Worm (Caenorhabditis elegans) whole organism, L4 larva: ENCODE results near the gene nspf-2.

ENCODE experiments used
- D1046.2 ChIP-seq: fragments of 200-800 bp; sonication (Bioruptor generic); IDR thresholded peaks from 2 replicates; pipeline ENCODE4 v1.3.6; 2022; ENCODE audit warnings: missing genetic modification characterization, missing compliant biosample characterization
- F44E2.7 ChIP-seq: fragments of 200-800 bp; sonication (Bioruptor generic); IDR thresholded peaks from 2 replicates; pipeline ENCODE4 v2.1.2; 2022; ENCODE audit warnings: missing genetic modification characterization, missing compliant biosample characterization
- F49E8.2 ChIP-seq: sonication (generic microtip); optimal IDR thresholded peaks from 2 replicates; lab custom pipeline; 2016; ENCODE audit warnings: missing compliant biosample characterization, mild to moderate bottlenecking, missing genetic modification characterization, borderline replicate concordance
- T20F7.1 ChIP-seq: fragments of 200-800 bp; sonication (Bioruptor generic); optimal IDR thresholded peaks from 2 replicates; lab custom pipeline; 2018; ENCODE audit warnings: mild to moderate bottlenecking, missing genetic modification characterization, missing compliant biosample characterization
- Y5F2A.4 ChIP-seq: fragments of 200-800 bp; sonication (Bioruptor generic); optimal IDR thresholded peaks from 2 replicates; lab custom pipeline; 2018; ENCODE audit warnings: mild to moderate bottlenecking, missing genetic modification characterization, missing compliant biosample characterization
- ZK337.2 ChIP-seq: fragments of 200-800 bp; sonication (Bioruptor generic); IDR thresholded peaks from 2 replicates; pipeline ENCODE4 v1.3.6; 2022; ENCODE audit warnings: missing genetic modification reagents, missing genetic modification characterization, missing compliant biosample characterization
- aha-1 ChIP-seq: fragments of 150-350 bp; peaks from one replicate; lab custom pipeline; 2014; ENCODE audit warnings: missing biosample characterization, missing genetic modification characterization
- arid-1 ChIP-seq: fragments of 200-800 bp; sonication (Bioruptor generic); conservative IDR thresholded peaks from 2 replicates; pipeline ENCODE4 v1.3.6; 2022; ENCODE audit warnings: missing genetic modification reagents, missing genetic modification characterization, missing compliant biosample characterization
- ceh-20 ChIP-seq: fragments of 200-800 bp; sonication (Bioruptor generic); IDR thresholded peaks from 2 replicates; pipeline ENCODE4 v1.3.6; 2022; ENCODE audit warnings: missing genetic modification reagents, missing genetic modification characterization, missing compliant biosample characterization
- ceh-82 ChIP-seq: sonication (generic microtip); optimal IDR thresholded peaks from 2 replicates; lab custom pipeline; 2017; ENCODE audit warnings: missing biosample characterization, missing genetic modification characterization
- ces-1 ChIP-seq: fragments of 150-350 bp; sonication (generic microtip); optimal IDR thresholded peaks from 4 replicates; lab custom pipeline; 2014; ENCODE audit warnings: missing biosample characterization, missing genetic modification reagents, missing genetic modification characterization
- fkh-10 ChIP-seq: fragments of 150-350 bp; optimal IDR thresholded peaks from 2 replicates; lab custom pipeline; 2014; ENCODE audit warnings: missing biosample characterization, missing genetic modification reagents, missing genetic modification characterization
- hif-1 ChIP-seq, 2 experiments: sonication (generic microtip); optimal IDR thresholded peaks; 2 replicates each; lab custom pipeline; 2016 to 2017; ENCODE audit warnings: missing compliant biosample characterization in 2 of 2, missing genetic modification characterization in 2 of 2, missing genetic modification reagents in 2 of 2, missing genotype in 2 of 2, mild to moderate bottlenecking in 1 of 2
- hlh-11 ChIP-seq: fragments of 200-800 bp; sonication (Bioruptor generic); optimal IDR thresholded peaks from 2 replicates; lab custom pipeline; 2018; ENCODE audit warnings: mild to moderate bottlenecking, missing genetic modification characterization, missing compliant biosample characterization
- lim-7 ChIP-seq: fragments of 200-800 bp; sonication (Bioruptor generic); IDR thresholded peaks from 2 replicates; pipeline ENCODE4 v1.3.6; 2022; ENCODE audit warnings: missing genetic modification characterization, missing compliant biosample characterization
- lin-38 ChIP-seq: fragments of 200-800 bp; sonication (Bioruptor generic); IDR thresholded peaks from 2 replicates; pipeline ENCODE4 v1.3.6; 2022; ENCODE audit warnings: missing genetic modification reagents, missing genetic modification characterization, missing compliant biosample characterization
- madf-9 ChIP-seq: fragments of 200-800 bp; sonication (Bioruptor generic); conservative IDR thresholded peaks from 2 replicates; pipeline ENCODE4 v1.3.6; 2022; ENCODE audit warnings: missing genetic modification reagents, missing genetic modification characterization, missing compliant biosample characterization
- mdl-1 ChIP-seq, 2 experiments: fragments of 150-350 bp in 1 of 2; sonication (generic microtip) in 1 of 2; optimal IDR thresholded peaks; 2 replicates each; lab custom pipeline; 2014 to 2017; ENCODE audit warnings: missing biosample characterization in 2 of 2, missing genetic modification characterization in 2 of 2
- mdt-29 ChIP-seq: fragments of 200-800 bp; sonication (Bioruptor generic); IDR thresholded peaks from 2 replicates; pipeline ENCODE4 v1.3.6; 2022; ENCODE audit warnings: missing genetic modification reagents, missing genetic modification characterization, missing compliant biosample characterization
- mes-2 ChIP-seq: sonication (generic microtip); optimal IDR thresholded peaks from 2 replicates; lab custom pipeline; 2016; ENCODE audit warnings: missing genotype, mild to moderate bottlenecking, missing genetic modification characterization, missing compliant biosample characterization; ENCODE audit not compliant: poor library complexity, severe bottlenecking
- mxl-2 ChIP-seq: fragments of 200-800 bp; sonication (Bioruptor generic); conservative IDR thresholded peaks from 2 replicates; pipeline ENCODE4 v1.3.6; 2022; ENCODE audit warnings: missing genetic modification reagents, missing genetic modification characterization, missing compliant biosample characterization
- nhr-237 ChIP-seq: sonication (generic microtip); optimal IDR thresholded peaks from 2 replicates; lab custom pipeline; 2017; ENCODE audit warnings: missing biosample characterization, missing genetic modification characterization
- nhr-25 ChIP-seq: sonication (generic microtip); optimal IDR thresholded peaks from 2 replicates; lab custom pipeline; 2017; ENCODE audit warnings: missing genetic modification characterization, mild to moderate bottlenecking, missing compliant biosample characterization, antibody characterized with exemption, moderate library complexity, borderline replicate concordance; ENCODE audit not compliant: insufficient read depth
- nhr-6 ChIP-seq: fragments of 150-350 bp; optimal IDR thresholded peaks from 2 replicates; lab custom pipeline; 2014; ENCODE audit warnings: missing biosample characterization, missing genetic modification characterization
- nhr-77 ChIP-seq: fragments of 150-350 bp; optimal IDR thresholded peaks from 2 replicates; lab custom pipeline; 2014; ENCODE audit warnings: missing biosample characterization, missing genetic modification characterization
- php-3 ChIP-seq: fragments of 200-800 bp; sonication (Bioruptor generic); IDR thresholded peaks from 2 replicates; pipeline ENCODE4 v1.3.6; 2022; ENCODE audit warnings: missing genetic modification reagents, missing genetic modification characterization, missing compliant biosample characterization
- set-16 ChIP-seq: fragments of 200-800 bp; sonication (Bioruptor generic); IDR thresholded peaks from 2 replicates; pipeline ENCODE4 v1.3.6; 2022; ENCODE audit warnings: missing genetic modification reagents, missing genetic modification characterization, missing compliant biosample characterization
- snpc-1.2 ChIP-seq: fragments of 200-800 bp; sonication (Bioruptor generic); IDR thresholded peaks from 2 replicates; pipeline ENCODE4 v1.3.6; 2022; ENCODE audit warnings: missing genetic modification reagents, missing genetic modification characterization, missing compliant biosample characterization
- spr-1 ChIP-seq: sonication (generic microtip); optimal IDR thresholded peaks from 2 replicates; lab custom pipeline; 2016; ENCODE audit warnings: mild to moderate bottlenecking, missing genetic modification characterization, missing compliant biosample characterization
- tra-1 ChIP-seq: fragments of 200-800 bp; sonication (Bioruptor generic); IDR thresholded peaks from 2 replicates; pipeline ENCODE4 v1.3.6; 2022; ENCODE audit warnings: missing genetic modification reagents, missing genetic modification characterization, missing compliant biosample characterization
- unc-39 ChIP-seq: sonication (generic microtip); optimal IDR thresholded peaks from 2 replicates; lab custom pipeline; 2017; ENCODE audit warnings: missing biosample characterization, missing genetic modification characterization
- unc-62 ChIP-seq, 3 experiments: fragments of 150-350 bp in 1 of 3; sonication (generic microtip); optimal IDR thresholded peaks in 2 of 3; peaks in 1 of 3; 1 replicate in 1 of 3; 2 replicates in 2 of 3; lab custom pipeline; 2014 to 2017; ENCODE audit warnings: missing biosample characterization in 3 of 3, missing genetic modification characterization in 3 of 3, missing genetic modification reagents in 3 of 3, missing genotype in 1 of 3
- zfp-3 ChIP-seq: fragments of 200-800 bp; sonication (Bioruptor generic); conservative IDR thresholded peaks from 2 replicates; pipeline ENCODE4 v1.3.6; 2022; ENCODE audit warnings: missing genetic modification reagents, missing genetic modification characterization, missing compliant biosample characterization
- zip-11 ChIP-seq: fragments of 200-800 bp; sonication (Bioruptor generic); IDR thresholded peaks from 2 replicates; pipeline ENCODE4 v1.3.6; 2022; ENCODE audit warnings: missing genetic modification characterization, missing compliant biosample characterization
- zip-2 ChIP-seq: fragments of 150-350 bp; optimal IDR thresholded peaks from 2 replicates; lab custom pipeline; 2014; ENCODE audit warnings: missing biosample characterization, missing genetic modification characterization

The nspf-2 gene

ce11 chrII:2656606-2657005, 32.1 kb upstream of the nspf-2 start, which contains the start of gene sri-47:
Gene sri-47 (plus strand): TSS chrII:2656906.
- TF ChIP-seq fkh-10 (no peak), D1046.2 (GFP tag; lab: Robert Waterston, UW) (0 out of 2 replicates have a peak, but pooled peaks have one; percentile 39), lin-38 (GFP tag; lab: Robert Waterston, UW) (no peak), mdt-29 (no peak), tra-1 (GFP tag; lab: Robert Waterston, UW) (no peak), spr-1 (tag; lab: Kevin White, UChicago) (no peak), nhr-6 (tag; lab: Kevin White, UChicago) (no peak), nhr-25 (tag; lab: Kevin White, UChicago) (no peak), ces-1 (GFP tag; lab: Kevin White, UChicago) (no peak), unc-39 (tag; lab: Kevin White, UChicago) (no peak), ZK337.2 (no peak), hlh-11 (no peak), madf-9 (GFP tag; lab: Robert Waterston, UW) (no peak), zip-11 (GFP tag; lab: Robert Waterston, UW) (no peak), T20F7.1 (GFP tag; lab: Kevin White, UChicago) (no peak), F49E8.2 (no peak), arid-1 (GFP tag; lab: Robert Waterston, UW) (no peak), unc-62 (GFP tag; optimal IDR thresholded peaks at IDR 0.05 in 1 of 2; lab: Kevin White, UChicago) (peak in 1 of 2 experiments; percentile 85), unc-62 (tag; optimal IDR thresholded peaks at IDR 0.05; lab: Kevin White, UChicago) (no peak), php-3 (GFP tag; lab: Robert Waterston, UW) (no peak), nhr-237 (no peak), set-16 (GFP tag; lab: Robert Waterston, UW) (0 out of 2 replicates have a peak, but pooled peaks have one; percentile 23), zip-2 (tag; lab: Kevin White, UChicago) (no peak)

- TF ChIP-seq lim-7 (GFP tag; lab: Robert Waterston, UW) (no peak), F44E2.7 (no peak), hif-1 (tag; optimal IDR thresholded peaks at IDR 0.05; lab: Kevin White, UChicago) (no peak), ceh-20 (GFP tag; lab: Robert Waterston, UW) (no peak), Y5F2A.4 (GFP tag; lab: Kevin White, UChicago) (no peak), T20F7.1 (GFP tag; lab: Kevin White, UChicago) (no peak), ceh-82 (no peak), snpc-1.2 (GFP tag; lab: Robert Waterston, UW) (no peak), nhr-6 (tag; lab: Kevin White, UChicago) (no peak), nhr-77 (no peak), nhr-25 (tag; lab: Kevin White, UChicago) (no peak), arid-1 (GFP tag; lab: Robert Waterston, UW) (no peak), mxl-2 (GFP tag; lab: Robert Waterston, UW) (no peak), zfp-3 (GFP tag; lab: Robert Waterston, UW) (no peak), F49E8.2 (no peak), zip-11 (GFP tag; lab: Robert Waterston, UW) (no peak), mdl-1 (tag; optimal IDR thresholded peaks at IDR 0.05; lab: Kevin White, UChicago) (no peak), mes-2 (no peak)
Observed at ce11 chrII:2659364-2659763, 29.4 kb upstream of the nspf-2 start, which contains the start of gene gcy-21. Gene gcy-21 (plus strand): TSS chrII:2659664.

ce11 chrII:2665081-2665480, 23.6 kb upstream of the nspf-2 start, which contains the start of gene F22E5.2:
Gene F22E5.2 (plus strand): TSS chrII:2665381.
- TF ChIP-seq aha-1 (tag; lab: Kevin White, UChicago) = peak; percentile 26
